Fruit fly (Drosophila melanogaster) whole organism, embryonic: ENCODE results near the gene CG17801.
A peak's percentile ranks its signal among the peaks of the same experiment; 100 is the strongest.

ENCODE experiments used
- Adf1 ChIP-seq: fragments of 200-800 bp; sonication (Bioruptor generic); IDR thresholded peaks from 2 replicates; pipeline ENCODE4 v1.3.6; 2022; ENCODE audit warnings: missing biosample characterization, missing genetic modification characterization
- CG10147 ChIP-seq: fragments of 200-800 bp; sonication (Bioruptor generic); optimal IDR thresholded peaks from 2 replicates; lab custom pipeline; 2019; ENCODE audit warnings: missing biosample characterization, mild to moderate bottlenecking, missing genetic modification characterization, moderate library complexity
- CG10462 ChIP-seq: fragments of 200-800 bp; sonication (Bioruptor generic); optimal IDR thresholded peaks from 2 replicates; lab custom pipeline; 2016; ENCODE audit warnings: missing biosample characterization, missing genetic modification characterization
- CG10979 ChIP-seq: fragments of 200-800 bp; sonication (Bioruptor generic); optimal IDR thresholded peaks from 2 replicates; lab custom pipeline; 2018; ENCODE audit warnings: missing biosample characterization, mild to moderate bottlenecking, missing genetic modification characterization, moderate library complexity
- CG11085 ChIP-seq: fragments of 200-800 bp; sonication (Bioruptor generic); IDR thresholded peaks from 2 replicates; pipeline ENCODE4 v1.3.6; 2022; ENCODE audit warnings: missing biosample characterization, missing genetic modification characterization
- CG11696 ChIP-seq: fragments of 200-800 bp; sonication (Bioruptor generic); IDR thresholded peaks from 2 replicates; pipeline ENCODE4 v1.3.6; 2022; ENCODE audit warnings: missing biosample characterization, missing genetic modification characterization
- CG12071 ChIP-seq: fragments of 200-800 bp; sonication (Bioruptor generic); optimal IDR thresholded peaks from 3 replicates; lab custom pipeline; 2018; ENCODE audit warnings: missing biosample characterization, mild to moderate bottlenecking, missing genetic modification characterization
- CG12391 ChIP-seq: fragments of 200-800 bp; sonication (Bioruptor generic); optimal IDR thresholded peaks from 3 replicates; lab custom pipeline; 2018; ENCODE audit warnings: missing biosample characterization, mild to moderate bottlenecking, missing genetic modification characterization, moderate library complexity
- CG14014 ChIP-seq: fragments of 200-800 bp; sonication (Bioruptor generic); IDR thresholded peaks from 2 replicates; pipeline ENCODE4 v1.3.6; 2022; ENCODE audit warnings: missing biosample characterization, missing genetic modification characterization
- CG1529 ChIP-seq: fragments of 200-800 bp; sonication (Bioruptor generic); optimal IDR thresholded peaks from 3 replicates; lab custom pipeline; 2018; ENCODE audit warnings: missing biosample characterization, missing genetic modification characterization
- CG1832 ChIP-seq: fragments of 200-800 bp; sonication (Bioruptor generic); optimal IDR thresholded peaks from 2 replicates; lab custom pipeline; 2017; ENCODE audit warnings: missing biosample characterization, mild to moderate bottlenecking, missing genetic modification characterization, inconsistent platforms
- CG2120 ChIP-seq: fragments of 200-800 bp; sonication (Bioruptor generic); optimal IDR thresholded peaks from 3 replicates; lab custom pipeline; 2016; ENCODE audit warnings: missing biosample characterization, missing genetic modification characterization
- CG2889 ChIP-seq: fragments of 200-800 bp; sonication (Bioruptor generic); IDR thresholded peaks from 3 replicates; pipeline ENCODE4 v1.3.6; 2022; ENCODE audit warnings: missing biosample characterization, missing genetic modification characterization
- CG33557 ChIP-seq: fragments of 200-800 bp; sonication (Bioruptor generic); optimal IDR thresholded peaks from 2 replicates; lab custom pipeline; 2019; ENCODE audit warnings: missing biosample characterization, mild to moderate bottlenecking, missing genetic modification characterization, moderate library complexity
- CG42726 ChIP-seq: fragments of 200-800 bp; sonication (Bioruptor generic); IDR thresholded peaks from 2 replicates; pipeline ENCODE4 v1.3.6; 2022; ENCODE audit warnings: missing biosample characterization, missing genetic modification characterization; ENCODE audit not compliant: partially characterized antibody
- CG4424 ChIP-seq: fragments of 200-800 bp; sonication (Bioruptor generic); optimal IDR thresholded peaks from 3 replicates; lab custom pipeline; 2016; ENCODE audit warnings: missing biosample characterization, missing genetic modification characterization
- CG6683 ChIP-seq: fragments of 200-800 bp; sonication (Bioruptor generic); optimal IDR thresholded peaks from 2 replicates; lab custom pipeline; 2017; ENCODE audit warnings: missing biosample characterization, mild to moderate bottlenecking, missing genetic modification characterization, missing genetic modification reagents
- CG7928 ChIP-seq: fragments of 200-800 bp; sonication (Bioruptor generic); optimal IDR thresholded peaks from 2 replicates; lab custom pipeline; 2017; ENCODE audit warnings: missing biosample characterization, mild to moderate bottlenecking, missing genetic modification characterization
- CrebB ChIP-seq: fragments of 200-800 bp; sonication (Bioruptor generic); optimal IDR thresholded peaks from 3 replicates; lab custom pipeline; 2018; ENCODE audit warnings: missing biosample characterization, mild to moderate bottlenecking, missing genetic modification characterization
- Dad ChIP-seq: fragments of 200-800 bp; sonication (Bioruptor generic); optimal IDR thresholded peaks from 3 replicates; lab custom pipeline; 2016; ENCODE audit warnings: missing biosample characterization, missing genetic modification characterization
- Dbx ChIP-seq: fragments of 200-800 bp; sonication (Bioruptor generic); IDR thresholded peaks from 3 replicates; pipeline ENCODE4 v1.3.6; 2022; ENCODE audit warnings: missing biosample characterization, missing genetic modification characterization
- Eip74EF ChIP-seq, 2 experiments: fragments of 200-800 bp in 1 of 2; fragments of >200 bp in 1 of 2; sonication (Bioruptor generic) in 1 of 2; optimal IDR thresholded peaks; 2 replicates each; lab custom pipeline; 2017 to 2019; ENCODE audit warnings: missing biosample characterization in 2 of 2, missing genetic modification characterization in 2 of 2, mild to moderate bottlenecking in 1 of 2, moderate library complexity in 1 of 2
- Fer2 ChIP-seq: fragments of 200-800 bp; sonication (Bioruptor generic); optimal IDR thresholded peaks from 2 replicates; lab custom pipeline; 2018; ENCODE audit warnings: missing biosample characterization, mild to moderate bottlenecking, missing genetic modification characterization, moderate library complexity
- HLH3B ChIP-seq: fragments of 200-800 bp; sonication (Bioruptor generic); IDR thresholded peaks from 2 replicates; pipeline ENCODE4 v1.3.6; 2022; ENCODE audit warnings: missing biosample characterization, missing genetic modification characterization
- HLHmδ ChIP-seq: fragments of 200-800 bp; sonication (Bioruptor generic); optimal IDR thresholded peaks from 2 replicates; lab custom pipeline; 2018; ENCODE audit warnings: missing biosample characterization, mild to moderate bottlenecking, missing genetic modification characterization, moderate library complexity
- Hmr ChIP-seq: fragments of 200-800 bp; sonication (Bioruptor generic); optimal IDR thresholded peaks from 3 replicates; lab custom pipeline; 2017; ENCODE audit warnings: mild to moderate bottlenecking, missing biosample characterization, missing genetic modification reagents, missing genetic modification characterization
- MTF-1 ChIP-seq: fragments of 200-800 bp; sonication (Bioruptor generic); optimal IDR thresholded peaks from 2 replicates; lab custom pipeline; 2018; ENCODE audit warnings: missing biosample characterization, mild to moderate bottlenecking, missing genetic modification characterization, borderline replicate concordance
- Max ChIP-seq: fragments of 200-800 bp; sonication (Bioruptor generic); optimal IDR thresholded peaks from 2 replicates; lab custom pipeline; 2016; ENCODE audit warnings: missing biosample characterization, mild to moderate bottlenecking, missing genetic modification characterization
- Oaz ChIP-seq: fragments of 200-800 bp; sonication (Bioruptor generic); IDR thresholded peaks from 2 replicates; pipeline ENCODE4 v1.3.6; 2022; ENCODE audit warnings: missing biosample characterization, missing genetic modification characterization
- Sin3A ChIP-seq: fragments of >200 bp; optimal IDR thresholded peaks from 2 replicates; lab custom pipeline; 2018
- Six4 ChIP-seq: fragments of 200-800 bp; sonication (Bioruptor generic); optimal IDR thresholded peaks from 2 replicates; lab custom pipeline; 2016; ENCODE audit warnings: missing biosample characterization, missing genetic modification characterization
- Vsx1 ChIP-seq: fragments of 200-800 bp; sonication (Bioruptor generic); optimal IDR thresholded peaks from 2 replicates; lab custom pipeline; 2017; ENCODE audit warnings: missing biosample characterization, mild to moderate bottlenecking, missing genetic modification characterization, missing genetic modification reagents
- abd-A ChIP-seq: fragments of 200-800 bp; sonication (Bioruptor generic); optimal IDR thresholded peaks from 3 replicates; lab custom pipeline; 2019; ENCODE audit warnings: missing biosample characterization, mild to moderate bottlenecking, missing genetic modification characterization, moderate library complexity
- cwo ChIP-seq: fragments of 200-800 bp; sonication (Bioruptor generic); optimal IDR thresholded peaks from 3 replicates; lab custom pipeline; 2017; ENCODE audit warnings: missing biosample characterization, missing genetic modification characterization, mild to moderate bottlenecking, moderate library complexity, missing genetic modification reagents
- danr ChIP-seq: fragments of 200-800 bp; sonication (Bioruptor generic); IDR thresholded peaks from 2 replicates; pipeline ENCODE4 v1.3.6; 2022; ENCODE audit warnings: missing biosample characterization, missing genetic modification characterization
- dmrt11E ChIP-seq: fragments of 200-800 bp; sonication (Bioruptor generic); optimal IDR thresholded peaks from 3 replicates; lab custom pipeline; 2018; ENCODE audit warnings: missing biosample characterization, mild to moderate bottlenecking, missing genetic modification characterization, moderate library complexity
- fd102C ChIP-seq: fragments of 200-800 bp; sonication (Bioruptor generic); optimal IDR thresholded peaks from 2 replicates; lab custom pipeline; 2018; ENCODE audit warnings: missing biosample characterization, mild to moderate bottlenecking, missing genetic modification characterization, moderate library complexity
- fru ChIP-seq: fragments of >200 bp; optimal IDR thresholded peaks from 2 replicates; lab custom pipeline; 2017
- fu2 ChIP-seq: fragments of 200-800 bp; sonication (Bioruptor generic); optimal IDR thresholded peaks from 2 replicates; lab custom pipeline; 2016; ENCODE audit warnings: missing biosample characterization, missing genetic modification characterization
- gfzf ChIP-seq: fragments of 200-800 bp; sonication (Bioruptor generic); optimal IDR thresholded peaks from 2 replicates; lab custom pipeline; 2016; ENCODE audit warnings: missing biosample characterization, mild to moderate bottlenecking, missing genetic modification characterization, moderate library complexity
- gt ChIP-seq: fragments of 200-800 bp; sonication (Bioruptor generic); IDR thresholded peaks from 2 replicates; pipeline ENCODE4 v1.3.6; 2022; ENCODE audit warnings: missing biosample characterization, missing genetic modification characterization
- odd ChIP-seq: fragments of 200-800 bp; sonication (Bioruptor generic); optimal IDR thresholded peaks from 2 replicates; lab custom pipeline; 2017; ENCODE audit warnings: missing biosample characterization, mild to moderate bottlenecking, missing genetic modification characterization
- org-1 ChIP-seq: fragments of 200-800 bp; sonication (Bioruptor generic); optimal IDR thresholded peaks from 2 replicates; lab custom pipeline; 2017; ENCODE audit warnings: missing biosample characterization, missing genetic modification characterization
- peb ChIP-seq: fragments of 200-800 bp; sonication (Bioruptor generic); IDR thresholded peaks from 2 replicates; pipeline ENCODE4 v1.3.6; 2022; ENCODE audit warnings: missing biosample characterization, missing genetic modification characterization
- pho ChIP-seq: fragments of 200-800 bp; sonication (Bioruptor generic); optimal IDR thresholded peaks from 2 replicates; lab custom pipeline; 2016; ENCODE audit warnings: missing biosample characterization, missing genetic modification characterization
- psq ChIP-seq: fragments of 200-800 bp; sonication (Bioruptor generic); optimal IDR thresholded peaks from 2 replicates; lab custom pipeline; 2017; ENCODE audit warnings: missing biosample characterization, missing genetic modification characterization
- ro ChIP-seq: fragments of 200-800 bp; sonication (Bioruptor generic); IDR thresholded peaks from 2 replicates; pipeline ENCODE4 v1.3.6; 2022; ENCODE audit warnings: missing biosample characterization, missing genetic modification characterization
- salm ChIP-seq: fragments of 200-800 bp; sonication (Bioruptor generic); optimal IDR thresholded peaks from 2 replicates; lab custom pipeline; 2018; ENCODE audit warnings: missing biosample characterization, mild to moderate bottlenecking, missing genetic modification characterization
- so ChIP-seq: fragments of 200-800 bp; sonication (Bioruptor generic); IDR thresholded peaks from 3 replicates; pipeline ENCODE4 v1.3.6; 2022; ENCODE audit warnings: missing biosample characterization, missing genetic modification characterization
- zf30C ChIP-seq: fragments of 200-800 bp; sonication (Bioruptor generic); optimal IDR thresholded peaks from 3 replicates; lab custom pipeline; 2018; ENCODE audit warnings: missing biosample characterization, mild to moderate bottlenecking, missing genetic modification characterization

Gene CG17801

dm6 chr3R:17798211-17798737 is 8.6 kb downstream of the CG17801 start, which contains the start of gene CG7379 (continued):
- TF ChIP-seq CG1832 (GFP tag; lab: Kevin White, UChicago): no peak
- peak; percentile 81 for TF ChIP-seq HLH3B (GFP tag; lab: Robert Waterston, UW)
- peak; percentile 69 for TF ChIP-seq cwo (GFP tag; lab: Kevin White, UChicago)
- peak; percentile 22; the same call in 1 of the 2 replicates for TF ChIP-seq Adf1 (GFP tag; lab: Robert Waterston, UW)
- TF ChIP-seq CG11085 (GFP tag; lab: Robert Waterston, UW): peak; percentile 88
- peak; percentile 67 for TF ChIP-seq CG10462 (GFP tag; lab: Kevin White, UChicago)
- TF ChIP-seq CG2889: no peak
- peak; percentile 63 for TF ChIP-seq psq (GFP tag; lab: Kevin White, UChicago)
- peak; percentile 67 for TF ChIP-seq CG33557 (GFP tag; lab: Kevin White, UChicago)
- peak; percentile 78 for TF ChIP-seq CG12391
- peak; percentile 74 for TF ChIP-seq CG14014 (GFP tag; lab: Robert Waterston, UW)
- TF ChIP-seq so (GFP tag; lab: Robert Waterston, UW): no peak; the same call in 2 of the 3 replicates
- TF ChIP-seq Dbx (GFP tag; lab: Robert Waterston, UW): peak; percentile 93
- TF ChIP-seq zf30C (GFP tag; lab: Kevin White, UChicago): peak; percentile 24
- peak; percentile 23 for TF ChIP-seq MTF-1 (GFP tag; lab: Kevin White, UChicago)
- peak; percentile 70 for TF ChIP-seq CG6683 (GFP tag; lab: Kevin White, UChicago)
- TF ChIP-seq salm (tag; lab: Kevin White, UChicago): no peak
- no peak for TF ChIP-seq peb (GFP tag; lab: Robert Waterston, UW)
- TF ChIP-seq CG10979: peak; percentile 59
- TF ChIP-seq fru (lab: Kevin White, UChicago): no peak
- peak; percentile 54 for TF ChIP-seq CrebB (tag; lab: Kevin White, UChicago)
- TF ChIP-seq org-1 (GFP tag; lab: Kevin White, UChicago): peak; percentile 71
- TF ChIP-seq HLHmδ (GFP tag; lab: Kevin White, UChicago): no peak
- peak; percentile 83 for TF ChIP-seq Dad
- peak; percentile 62 for TF ChIP-seq Six4
- TF ChIP-seq dmrt11E (tag; lab: Kevin White, UChicago): peak; percentile 66
- TF ChIP-seq Hmr (GFP tag; lab: Kevin White, UChicago): peak; percentile 91
- TF ChIP-seq odd (GFP tag; lab: Kevin White, UChicago): peak; percentile 17
- TF ChIP-seq CG10147 (GFP tag; lab: Kevin White, UChicago): peak; percentile 77
- TF ChIP-seq CG1529 (GFP tag; lab: Kevin White, UChicago): peak; percentile 41
- TF ChIP-seq danr: peak; percentile 53; the same call in 1 of the 2 replicates
- TF ChIP-seq ro: peak; percentile 36; the same call in 1 of the 2 replicates
- TF ChIP-seq CG2120 (GFP tag; lab: Kevin White, UChicago): peak; percentile 97
- TF ChIP-seq Sin3A: peak; percentile 69
- TF ChIP-seq Eip74EF (GFP tag; optimal IDR thresholded peaks at IDR 0.05; lab: Kevin White, UChicago): peak in 1 of 2 experiments; percentile 2
- no peak for TF ChIP-seq abd-A
- TF ChIP-seq gt (GFP tag; lab: Robert Waterston, UW): peak; percentile 50; the same call in 1 of the 2 replicates
- TF ChIP-seq Vsx1 (GFP tag; lab: Kevin White, UChicago): peak; percentile 59
- TF ChIP-seq CG7928 (GFP tag; lab: Kevin White, UChicago): peak; percentile 56
- peak; percentile 91 for TF ChIP-seq fu2
- peak; percentile 22 for TF ChIP-seq gfzf (GFP tag; lab: Kevin White, UChicago)
- peak; percentile 62 for TF ChIP-seq fd102C (GFP tag; lab: Kevin White, UChicago)
- no peak for TF ChIP-seq Oaz (GFP tag; lab: Robert Waterston, UW)
- TF ChIP-seq pho (GFP tag; lab: Kevin White, UChicago): peak; percentile 88
- no peak for TF ChIP-seq CG11696 (GFP tag; lab: Robert Waterston, UW)
- TF ChIP-seq Max (GFP tag; lab: Kevin White, UChicago): peak; percentile 81
- TF ChIP-seq Fer2 (tag; lab: Kevin White, UChicago): peak; percentile 57
- TF ChIP-seq CG42726 (GFP tag; lab: Robert Waterston, UW): no peak
- peak; percentile 84 for TF ChIP-seq CG4424 (GFP tag; lab: Kevin White, UChicago)
- peak; percentile 13 for TF ChIP-seq CG12071 (GFP tag; lab: Kevin White, UChicago)
